Fruit fly (Drosophila melanogaster) Kc167 (cell line): Measurements from ENCODE around the gene Zasp66.
A peak's percentile ranks its signal among the peaks of the same experiment; 100 is the strongest.

Experiments
- Myc ChIP-seq: fragments of >200 bp; optimal IDR thresholded peaks from 2 replicates; lab custom pipeline; 2017; ENCODE audit warnings: missing external identifiers
- Sin3A ChIP-seq: fragments of >200 bp; optimal IDR thresholded peaks from 2 replicates; lab custom pipeline; 2018; ENCODE audit warnings: missing external identifiers
- h ChIP-seq: fragments of >200 bp; optimal IDR thresholded peaks from 3 replicates; lab custom pipeline; 2018; ENCODE audit warnings: missing external identifiers
- insv ChIP-seq: fragments of >200 bp; optimal IDR thresholded peaks from 3 replicates; lab custom pipeline; 2018; ENCODE audit warnings: missing external identifiers
- psq ChIP-seq: fragments of >200 bp; optimal IDR thresholded peaks from 2 replicates; lab custom pipeline; 2017; ENCODE audit warnings: missing external identifiers
- ttk ChIP-seq: sonication (Bioruptor generic); optimal IDR thresholded peaks from 2 replicates; lab custom pipeline; 2017; ENCODE audit warnings: missing external identifiers

Zasp66 gene

dm6 chr3L:8675545-8676084 lies 51.4 kb downstream of the Zasp66 start, which contains the start of gene hry:
hry (plus strand) TSS chr3L:8675759.
- no peak for TF ChIP-seq psq (lab: Kevin White, UChicago)
- no peak for TF ChIP-seq Sin3A
- TF ChIP-seq ttk (lab: Kevin White, UChicago) = no peak
- no peak for TF ChIP-seq Myc (lab: Kevin White, UChicago)
- TF ChIP-seq h (lab: Kevin White, UChicago) = no peak
- TF ChIP-seq insv = no peak

- TF ChIP-seq h (lab: Kevin White, UChicago) = no peak
- no peak for TF ChIP-seq Myc (lab: Kevin White, UChicago)
- TF ChIP-seq ttk (lab: Kevin White, UChicago) = no peak
- no peak for TF ChIP-seq psq (lab: Kevin White, UChicago)
- TF ChIP-seq insv = no peak
- TF ChIP-seq Sin3A = no peak
These were observed 52.3 kb downstream of the Zasp66 start for dm6 chr3L:8676500-8676899.

- TF ChIP-seq ttk (lab: Kevin White, UChicago) (peak; percentile 91), Myc (lab: Kevin White, UChicago) (no peak), psq (lab: Kevin White, UChicago) (no peak)
These were observed 53.6 kb downstream of the Zasp66 start for dm6 chr3L:8677774-8678173.

- no peak for TF ChIP-seq Sin3A
- TF ChIP-seq psq (lab: Kevin White, UChicago) = no peak
- no peak for TF ChIP-seq h (lab: Kevin White, UChicago)
- TF ChIP-seq Myc (lab: Kevin White, UChicago) = no peak
- TF ChIP-seq ttk (lab: Kevin White, UChicago) = no peak
- no peak for TF ChIP-seq insv
These were observed 56.2 kb downstream of the Zasp66 start for dm6 chr3L:8680353-8680752.

- TF ChIP-seq h (lab: Kevin White, UChicago) (no peak), psq (lab: Kevin White, UChicago) (no peak), ttk (lab: Kevin White, UChicago) (no peak), Myc (lab: Kevin White, UChicago) (no peak), Sin3A (no peak), insv (no peak)
These were observed 57.1 kb downstream of the Zasp66 start for dm6 chr3L:8681271-8681670.

dm6 chr3L:8681896-8682550 lies 57.9 kb downstream of the Zasp66 start:
- TF ChIP-seq insv = no peak
- no peak for TF ChIP-seq psq (lab: Kevin White, UChicago)
- TF ChIP-seq h (lab: Kevin White, UChicago) = no peak
- no peak for TF ChIP-seq ttk (lab: Kevin White, UChicago)
- TF ChIP-seq Myc (lab: Kevin White, UChicago) = no peak
- TF ChIP-seq Sin3A = no peak

dm6 chr3L:8682551-8683375 lies 58.6 kb downstream of the Zasp66 start:
- TF ChIP-seq Myc (lab: Kevin White, UChicago) (no peak), Sin3A (no peak), psq (lab: Kevin White, UChicago) (no peak), insv (no peak), ttk (lab: Kevin White, UChicago) (no peak), h (lab: Kevin White, UChicago) (no peak)

- no peak for TF ChIP-seq ttk (lab: Kevin White, UChicago)
- TF ChIP-seq h (lab: Kevin White, UChicago) = no peak
- no peak for TF ChIP-seq Myc (lab: Kevin White, UChicago)
- no peak for TF ChIP-seq insv
- TF ChIP-seq Sin3A = no peak
- TF ChIP-seq psq (lab: Kevin White, UChicago) = no peak
These were observed 59.6 kb downstream of the Zasp66 start for dm6 chr3L:8683773-8684172.

- TF ChIP-seq Myc (lab: Kevin White, UChicago) (no peak), psq (lab: Kevin White, UChicago) (no peak), insv (no peak), ttk (lab: Kevin White, UChicago) (no peak), Sin3A (no peak), h (lab: Kevin White, UChicago) (no peak)
These were observed 60.4 kb downstream of the Zasp66 start for dm6 chr3L:8684419-8685081.

- TF ChIP-seq Sin3A = no peak
- TF ChIP-seq insv = no peak
- TF ChIP-seq psq (lab: Kevin White, UChicago) = no peak
- TF ChIP-seq Myc (lab: Kevin White, UChicago) = no peak
- no peak for TF ChIP-seq h (lab: Kevin White, UChicago)
- no peak for TF ChIP-seq ttk (lab: Kevin White, UChicago)
These were observed 62.5 kb downstream of the Zasp66 start for dm6 chr3L:8686646-8687045.
